Fruit fly (Drosophila melanogaster): Measurements from ENCODE around the gene CG31624.

Gene CG31624

dm6 chr2L:21214961-21215362 is 14.8 kb upstream of the CG31624 start (continued):
- TF ChIP-seq hkb (optimal IDR thresholded peaks at IDR 0.05) (no peak), hkb (GFP tag; IDR thresholded peaks at IDR 0.05) (peak; percentile 43), zen (tag; optimal IDR thresholded peaks at IDR 0.05) (peak; percentile 62), Hsf (GFP tag; optimal IDR thresholded peaks at IDR 0.05) (no peak), so (GFP tag; IDR thresholded peaks at IDR 0.05) (0 out of 3 replicates have a peak, but pooled peaks have one; percentile 33), CG2202 (tag; optimal IDR thresholded peaks at IDR 0.05) (no peak), B-H2 (GFP tag; optimal IDR thresholded peaks at IDR 0.05) (peak; percentile 22), CG13287 (GFP tag; IDR thresholded peaks at IDR 0.05; ENCODE audit: partially characterized antibody) (peak; percentile 44; the same call in 1 of the 2 replicates), en (GFP tag; optimal IDR thresholded peaks at IDR 0.05) (no peak), nerfin-2 (GFP tag; IDR thresholded peaks at IDR 0.05; ENCODE audit: partially characterized antibody) (peak; percentile 21; the same call in 1 of the 2 replicates), pum (GFP tag; optimal IDR thresholded peaks at IDR 0.05) (peak; percentile 13), lov (optimal IDR thresholded peaks at IDR 0.05) (no peak), lov (GFP tag; IDR thresholded peaks at IDR 0.05) (no peak; the same call in 2 of the 3 replicates), crp (GFP tag; optimal IDR thresholded peaks at IDR 0.05) (no peak), CG12769 (tag; optimal IDR thresholded peaks at IDR 0.05) (peak; percentile 52), prd (optimal IDR thresholded peaks at IDR 0.05) (no peak), prd (GFP tag; IDR thresholded peaks at IDR 0.05) (peak; percentile 71), CG10321 (GFP tag; IDR thresholded peaks at IDR 0.05) (no peak), CG7745 (tag; optimal IDR thresholded peaks at IDR 0.05) (no peak), CG8359 (GFP tag; optimal IDR thresholded peaks at IDR 0.05; ENCODE audit: borderline replicate concordance) (no peak), CG9797 (GFP tag; optimal IDR thresholded peaks at IDR 0.05) (no peak), mirr (GFP tag; optimal IDR thresholded peaks at IDR 0.05) (no peak), CG34422 (GFP tag; IDR thresholded peaks at IDR 0.05) (no peak), CG17612 (GFP tag; IDR thresholded peaks at IDR 0.05) (no peak), CG3281 (GFP tag; optimal IDR thresholded peaks at IDR 0.05) (peak; percentile 30), Dfd (GFP tag; optimal IDR thresholded peaks at IDR 0.05) (no peak), knrl (GFP tag; IDR thresholded peaks at IDR 0.05; ENCODE audit: partially characterized antibody) (peak; percentile 65; the same call in 2 of the 3 replicates), corto (GFP tag; optimal IDR thresholded peaks at IDR 0.05) (no peak), CG4328 (GFP tag; optimal IDR thresholded peaks at IDR 0.05) (no peak), CG12219 (GFP tag; optimal IDR thresholded peaks at IDR 0.05) (no peak), CG9215 (GFP tag; IDR thresholded peaks at IDR 0.05) (no peak), bbx (GFP tag; IDR thresholded peaks at IDR 0.05; ENCODE audit: partially characterized antibody) (peak; percentile 72), D19B (GFP tag; optimal IDR thresholded peaks at IDR 0.05) (no peak), Dref (GFP tag; IDR thresholded peaks at IDR 0.05) (no peak), CG31224 (GFP tag; IDR thresholded peaks at IDR 0.05) (no peak), CG15011 (GFP tag; optimal IDR thresholded peaks at IDR 0.05) (no peak), CG11695 (GFP tag; IDR thresholded peaks at IDR 0.05) (no peak), p53 (GFP tag; optimal IDR thresholded peaks at IDR 0.05) (no peak), bowl (GFP tag; IDR thresholded peaks at IDR 0.05) (peak; percentile 15; the same call in 1 of the 2 replicates), CG9932 (GFP tag; IDR thresholded peaks at IDR 0.05) (0 out of 2 replicates have a peak, but pooled peaks have one; percentile 7), CG10147 (GFP tag; optimal IDR thresholded peaks at IDR 0.05) (no peak), CG11696 (GFP tag; IDR thresholded peaks at IDR 0.05) (no peak), CG34376 (GFP tag; optimal IDR thresholded peaks at IDR 0.05) (peak; percentile 60), CG1647 (GFP tag; optimal IDR thresholded peaks at IDR 0.05) (peak; percentile 54), CG2120 (GFP tag; optimal IDR thresholded peaks at IDR 0.05) (peak; percentile 62), nom (GFP tag; optimal IDR thresholded peaks at IDR 0.05) (no peak), sens (GFP tag) (peak; percentile 75), CG10366 (GFP tag; IDR thresholded peaks at IDR 0.05) (no peak), CG8388 (GFP tag; optimal IDR thresholded peaks at IDR 0.05) (no peak), CG12071 (GFP tag; optimal IDR thresholded peaks at IDR 0.05) (no peak), Elba2 (GFP tag; optimal IDR thresholded peaks at IDR 0.05) (peak; percentile 37), fd96Cb (tag; optimal IDR thresholded peaks at IDR 0.05) (peak; percentile 40)
